Fruit fly (Drosophila melanogaster) whole organism, pupa: ENCODE data around the gene CG32625.

Source experiments
- CG10348 ChIP-seq: fragments of 200-800 bp; sonication (Bioruptor generic); IDR thresholded peaks from 2 replicates; pipeline ENCODE4 v1.3.6; 2022; ENCODE audit warnings: missing biosample characterization, missing genetic modification characterization
- CG12605 ChIP-seq: fragments of 200-800 bp; sonication (Bioruptor generic); IDR thresholded peaks from 2 replicates; pipeline ENCODE4 v1.3.6; 2022; ENCODE audit warnings: missing biosample characterization, missing genetic modification characterization
- CG13204 ChIP-seq: fragments of 200-800 bp; sonication (Bioruptor generic); optimal IDR thresholded peaks from 2 replicates; lab custom pipeline; 2018; ENCODE audit warnings: missing biosample characterization, mild to moderate bottlenecking, missing genetic modification characterization, moderate library complexity
- CG14655 ChIP-seq: fragments of 200-800 bp; sonication (Bioruptor generic); optimal IDR thresholded peaks from 3 replicates; lab custom pipeline; 2017; ENCODE audit warnings: mild to moderate bottlenecking, missing biosample characterization, missing genetic modification reagents, missing genetic modification characterization
- CG15710 ChIP-seq: fragments of 200-800 bp; sonication (Bioruptor generic); optimal IDR thresholded peaks from 2 replicates; lab custom pipeline; 2018; ENCODE audit warnings: missing biosample characterization, mild to moderate bottlenecking, missing genetic modification characterization, moderate library complexity
- CG17806 ChIP-seq: fragments of 200-800 bp; sonication (Bioruptor generic); optimal IDR thresholded peaks from 2 replicates; lab custom pipeline; 2018; ENCODE audit warnings: missing biosample characterization, mild to moderate bottlenecking, missing genetic modification characterization, moderate library complexity
- CG32121 ChIP-seq: fragments of 200-800 bp; sonication (Bioruptor generic); IDR thresholded peaks from 2 replicates; pipeline ENCODE4 v1.3.6; 2022; ENCODE audit warnings: missing biosample characterization, missing genetic modification characterization
- CG34367 ChIP-seq: fragments of 200-800 bp; sonication (Bioruptor generic); optimal IDR thresholded peaks from 2 replicates; lab custom pipeline; 2018; ENCODE audit warnings: missing biosample characterization, mild to moderate bottlenecking, missing genetic modification characterization
- CG4496 ChIP-seq: fragments of 200-800 bp; sonication (Bioruptor generic); IDR thresholded peaks from 3 replicates; pipeline ENCODE4 v1.3.6; 2022; ENCODE audit warnings: missing biosample characterization, missing genetic modification characterization
- CG8159 ChIP-seq: fragments of 200-800 bp; sonication (Bioruptor generic); optimal IDR thresholded peaks from 3 replicates; lab custom pipeline; 2018; ENCODE audit warnings: missing biosample characterization, mild to moderate bottlenecking, missing genetic modification characterization, moderate library complexity
- CG8301 ChIP-seq: fragments of 200-800 bp; sonication (Bioruptor generic); optimal IDR thresholded peaks from 2 replicates; lab custom pipeline; 2018; ENCODE audit warnings: missing biosample characterization, mild to moderate bottlenecking, missing genetic modification characterization
- CG9948 ChIP-seq: fragments of 200-800 bp; sonication (Bioruptor generic); optimal IDR thresholded peaks from 2 replicates; lab custom pipeline; 2018; ENCODE audit warnings: missing biosample characterization, mild to moderate bottlenecking, missing genetic modification characterization, moderate library complexity
- D1 ChIP-seq: fragments of 200-800 bp; sonication (Bioruptor generic); optimal IDR thresholded peaks from 2 replicates; lab custom pipeline; 2018; ENCODE audit warnings: missing biosample characterization, mild to moderate bottlenecking, missing genetic modification characterization, moderate library complexity
- EcR ChIP-seq: fragments of 200-800 bp; sonication (Bioruptor generic); optimal IDR thresholded peaks from 3 replicates; lab custom pipeline; 2019; ENCODE audit warnings: missing biosample characterization, missing genetic modification characterization, mild to moderate bottlenecking, moderate library complexity, missing genetic modification reagents
- Ets98B ChIP-seq: fragments of 200-800 bp; sonication (Bioruptor generic); IDR thresholded peaks from 2 replicates; pipeline ENCODE4 v1.3.6; 2022; ENCODE audit warnings: missing biosample characterization, missing genetic modification characterization
- Pif1A ChIP-seq: fragments of 200-800 bp; sonication (Bioruptor generic); optimal IDR thresholded peaks from 3 replicates; lab custom pipeline; 2016; ENCODE audit warnings: missing biosample characterization, missing genetic modification characterization
- Pif1B ChIP-seq: fragments of 200-800 bp; sonication (Bioruptor generic); optimal IDR thresholded peaks from 3 replicates; lab custom pipeline; 2016; ENCODE audit warnings: missing biosample characterization, missing genetic modification characterization
- Snoo ChIP-seq: fragments of 200-800 bp; sonication (Bioruptor generic); optimal IDR thresholded peaks from 3 replicates; lab custom pipeline; 2017; ENCODE audit warnings: missing biosample characterization, mild to moderate bottlenecking, missing genetic modification characterization, inconsistent platforms
- fd96Ca ChIP-seq: fragments of 200-800 bp; sonication (Bioruptor generic); IDR thresholded peaks from 3 replicates; pipeline ENCODE4 v1.3.6; 2022; ENCODE audit warnings: missing biosample characterization, missing genetic modification characterization
- gl ChIP-seq: fragments of 200-800 bp; sonication (Bioruptor generic); optimal IDR thresholded peaks from 2 replicates; lab custom pipeline; 2018; ENCODE audit warnings: missing biosample characterization, mild to moderate bottlenecking, missing genetic modification characterization
- rn ChIP-seq: fragments of 200-800 bp; sonication (Bioruptor generic); IDR thresholded peaks from 2 replicates; pipeline ENCODE4 v1.3.6; 2022; ENCODE audit warnings: missing biosample characterization, missing genetic modification characterization

CG32625 gene

DNA sequence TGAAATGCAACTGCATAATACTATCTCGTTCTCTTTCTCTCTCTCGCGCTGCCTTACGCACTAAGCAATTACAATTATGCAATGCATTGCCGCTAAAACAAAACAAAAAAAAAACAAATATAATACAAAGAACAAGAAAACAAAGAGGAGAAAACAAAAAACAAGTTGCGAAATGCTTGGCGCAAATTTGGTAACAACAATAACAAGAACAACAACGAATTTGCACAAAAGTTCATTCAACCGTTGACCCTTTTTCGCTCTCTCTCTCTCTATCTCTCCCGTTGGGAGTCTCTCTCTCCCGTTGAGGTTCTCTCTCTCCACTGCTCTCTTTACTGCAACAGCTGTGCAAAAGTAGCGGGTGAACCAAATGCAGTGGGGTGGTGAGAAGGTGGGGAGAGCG lies 9.6 kb downstream of the CG32625 start:
- TF ChIP-seq Ets98B (GFP tag; lab: Robert Waterston, UW) (peak; percentile 59), EcR (GFP tag; lab: Kevin White, UChicago) (peak; percentile 99), gl (tag; lab: Kevin White, UChicago) (no peak)

DNA sequence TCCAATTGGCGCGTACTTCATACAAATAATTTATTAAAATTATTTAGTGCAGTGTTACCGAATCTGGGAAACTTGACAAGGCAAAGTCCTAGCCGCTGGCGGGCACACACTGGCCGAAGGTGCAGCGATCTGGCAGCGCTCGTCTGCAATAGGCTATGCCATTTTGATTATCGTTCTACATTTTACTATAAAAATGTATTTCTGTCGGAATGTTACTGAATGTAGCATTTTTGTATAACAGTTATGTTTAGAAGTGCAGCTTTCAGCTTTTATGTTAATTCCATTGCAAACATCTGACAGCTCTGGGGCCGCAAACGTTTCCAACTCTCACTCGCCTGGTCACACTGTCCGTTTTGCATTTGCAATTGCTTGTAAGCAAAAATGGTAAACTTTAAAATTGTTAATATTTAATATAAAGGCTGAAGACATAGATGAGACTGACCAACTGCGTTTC lies 12.0 kb downstream of the CG32625 start, which contains the start of gene Grip91:
Gene Grip91, minus strand, starts transcription at position 85 of the 454 bp plus-strand sequence.
- TF ChIP-seq CG14655 (GFP tag; lab: Kevin White, UChicago) (no peak), rn (GFP tag; lab: Robert Waterston, UW) (no peak), EcR (GFP tag; lab: Kevin White, UChicago) (no peak), gl (tag; lab: Kevin White, UChicago) (no peak), CG4496 (GFP tag; lab: Robert Waterston, UW) (no peak), CG15710 (no peak)

DNA sequence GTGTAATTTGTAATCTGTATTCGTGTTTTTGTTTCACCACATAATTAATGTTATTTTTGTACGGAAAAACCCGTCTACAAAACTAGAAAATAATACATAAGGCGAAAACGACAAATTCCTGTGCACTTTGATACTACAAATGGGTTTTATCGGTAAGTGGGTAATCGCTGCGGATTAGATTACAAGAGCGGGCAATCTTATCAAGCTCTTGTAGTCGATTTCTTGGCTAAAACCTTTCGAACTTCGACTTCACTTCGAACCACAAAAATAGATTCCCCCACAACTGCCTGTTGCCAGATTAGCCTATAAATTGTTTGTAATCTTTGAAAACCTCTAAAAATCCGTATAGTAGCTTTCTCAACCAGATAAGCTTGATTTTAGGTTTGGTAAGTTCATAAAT lies 15.6 kb downstream of the CG32625 start:
- no peak for TF ChIP-seq Pif1B (GFP tag; lab: Kevin White, UChicago)
- TF ChIP-seq rn (GFP tag; lab: Robert Waterston, UW) = no peak
- no peak for TF ChIP-seq CG15710
- no peak for TF ChIP-seq CG10348 (GFP tag; lab: Robert Waterston, UW)
- no peak for TF ChIP-seq fd96Ca (GFP tag; lab: Robert Waterston, UW)
- TF ChIP-seq Ets98B (GFP tag; lab: Robert Waterston, UW) = no peak
- TF ChIP-seq Snoo = no peak
- no peak for TF ChIP-seq gl (tag; lab: Kevin White, UChicago)

DNA sequence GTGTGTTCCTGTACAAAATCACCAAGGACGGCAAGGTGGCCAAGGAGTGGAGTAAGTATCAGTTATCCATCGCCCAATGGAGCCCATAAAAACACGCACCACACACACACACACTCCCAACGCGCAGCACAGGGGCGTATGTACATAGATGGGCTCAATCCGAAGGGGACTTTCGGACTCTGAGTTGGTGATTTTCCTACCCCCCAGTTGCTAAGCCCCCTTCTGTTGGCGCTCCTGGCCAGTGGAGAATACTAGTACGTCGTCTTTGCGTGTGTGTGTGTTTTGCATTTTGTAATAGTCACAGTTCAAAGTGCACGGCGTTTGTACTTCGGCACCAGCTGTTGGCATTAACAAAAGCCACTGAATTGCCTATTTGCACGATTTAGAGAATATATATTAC lies 16.6 kb downstream of the CG32625 start:
- TF ChIP-seq Pif1B (GFP tag; lab: Kevin White, UChicago) (peak; percentile 84), CG17806 (tag; lab: Kevin White, UChicago) (peak; percentile 77), D1 (tag; lab: Kevin White, UChicago) (peak; percentile 40), Ets98B (GFP tag; lab: Robert Waterston, UW) (peak; percentile 92), CG14655 (GFP tag; lab: Kevin White, UChicago) (peak; percentile 79), rn (GFP tag; lab: Robert Waterston, UW) (peak; percentile 76), CG9948 (peak; percentile 69), CG32121 (GFP tag; lab: Robert Waterston, UW) (peak; percentile 76; the same call in 1 of the 2 replicates), Snoo (peak; percentile 49), CG8301 (tag; lab: Kevin White, UChicago) (peak; percentile 80), CG12605 (GFP tag; lab: Robert Waterston, UW) (peak; percentile 73), CG34367 (tag; lab: Kevin White, UChicago) (peak; percentile 78), gl (tag; lab: Kevin White, UChicago) (peak; percentile 80), CG4496 (GFP tag; lab: Robert Waterston, UW) (peak; percentile 96), CG13204 (GFP tag; lab: Kevin White, UChicago) (peak; percentile 83), EcR (GFP tag; lab: Kevin White, UChicago) (no peak), CG8159 (tag; lab: Kevin White, UChicago) (peak; percentile 74), fd96Ca (GFP tag; lab: Robert Waterston, UW) (peak; percentile 93), CG15710 (peak; percentile 78), Pif1A (GFP tag; lab: Kevin White, UChicago) (peak; percentile 82), CG10348 (GFP tag; lab: Robert Waterston, UW) (peak; percentile 55; the same call in 1 of the 2 replicates)

DNA sequence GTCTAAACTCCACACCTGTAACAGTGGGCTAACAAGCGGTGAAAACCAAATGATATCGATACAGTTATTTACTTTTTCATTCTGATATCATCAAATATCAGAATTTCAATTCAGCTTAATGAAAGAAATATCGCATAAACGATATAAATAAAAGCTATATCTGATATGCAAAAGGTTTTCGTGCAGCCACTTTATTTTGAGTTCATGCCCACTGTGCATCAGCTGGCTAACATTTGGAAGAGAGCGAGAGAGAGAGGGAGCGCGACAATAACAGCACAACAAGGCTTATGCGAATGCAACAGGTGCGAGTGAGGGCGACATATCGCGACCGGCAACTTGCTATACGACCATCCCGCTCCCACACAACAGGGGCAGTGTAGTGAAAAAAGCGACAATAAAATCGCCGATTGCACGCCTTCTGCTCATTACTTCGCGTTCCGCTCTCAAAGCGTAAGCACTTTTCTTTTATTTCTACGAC lies 17.2 kb downstream of the CG32625 start, which contains the start of gene CG11151:
Gene CG11151, plus strand, starts transcription at position 334 of the 478 bp plus-strand sequence.
- peak; percentile 97 for TF ChIP-seq Pif1A (GFP tag; lab: Kevin White, UChicago)
- TF ChIP-seq rn (GFP tag; lab: Robert Waterston, UW) = peak; percentile 85
- peak; percentile 94 for TF ChIP-seq CG12605 (GFP tag; lab: Robert Waterston, UW)
- peak; percentile 96 for TF ChIP-seq Ets98B (GFP tag; lab: Robert Waterston, UW)
- TF ChIP-seq CG34367 (tag; lab: Kevin White, UChicago) = peak; percentile 98
- TF ChIP-seq CG17806 (tag; lab: Kevin White, UChicago) = peak; percentile 97
- peak; percentile 92 for TF ChIP-seq fd96Ca (GFP tag; lab: Robert Waterston, UW)
- TF ChIP-seq EcR (GFP tag; lab: Kevin White, UChicago) = peak; percentile 35
- TF ChIP-seq CG13204 (GFP tag; lab: Kevin White, UChicago) = peak; percentile 92
- peak; percentile 97 for TF ChIP-seq CG8301 (tag; lab: Kevin White, UChicago)
- TF ChIP-seq CG15710 = peak; percentile 96
- TF ChIP-seq CG4496 (GFP tag; lab: Robert Waterston, UW) = peak; percentile 98
- peak; percentile 97 for TF ChIP-seq Snoo
- TF ChIP-seq CG9948 = peak; percentile 97
- peak; percentile 77 for TF ChIP-seq D1 (tag; lab: Kevin White, UChicago)
- TF ChIP-seq Pif1B (GFP tag; lab: Kevin White, UChicago) = peak; percentile 96
- peak; percentile 95 for TF ChIP-seq gl (tag; lab: Kevin White, UChicago)
- peak; percentile 81 for TF ChIP-seq CG10348 (GFP tag; lab: Robert Waterston, UW)
- TF ChIP-seq CG14655 (GFP tag; lab: Kevin White, UChicago) = peak; percentile 97
- peak; percentile 96 for TF ChIP-seq CG8159 (tag; lab: Kevin White, UChicago)
- peak; percentile 95 for TF ChIP-seq CG32121 (GFP tag; lab: Robert Waterston, UW)

DNA sequence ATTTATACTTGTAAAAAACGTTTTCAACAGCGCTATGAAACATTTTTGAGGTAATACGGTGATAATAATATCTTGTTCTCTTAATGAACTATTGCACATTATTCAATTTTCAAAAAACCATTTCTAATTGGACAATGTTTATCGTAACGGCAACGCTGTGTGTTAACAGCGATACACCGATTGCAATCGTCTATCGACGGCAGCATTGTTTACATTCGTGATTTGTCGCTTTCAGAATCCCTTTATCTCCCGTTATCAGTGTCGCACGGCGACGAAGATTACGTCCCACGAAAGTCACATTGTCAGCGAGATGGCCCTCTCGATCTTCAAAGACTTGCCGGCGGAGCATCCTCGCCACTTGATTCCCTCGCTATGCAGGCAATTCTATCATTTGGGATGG lies 18.7 kb downstream of the CG32625 start, which contains the start of gene CG11134:
Gene CG11134, plus strand, starts transcription at position 4 of the 400 bp plus-strand sequence.
- TF ChIP-seq Snoo (no peak), CG12605 (GFP tag; lab: Robert Waterston, UW) (no peak), Pif1A (GFP tag; lab: Kevin White, UChicago) (no peak), CG15710 (no peak), CG13204 (GFP tag; lab: Kevin White, UChicago) (no peak), CG9948 (no peak), Pif1B (GFP tag; lab: Kevin White, UChicago) (no peak), CG32121 (GFP tag; lab: Robert Waterston, UW) (no peak)
